Worm (Caenorhabditis elegans) whole organism, late embryonic: ENCODE measurements around the gene C56E6.7.

Experiments
- ama-1 ChIP-seq: fragments of 150-350 bp; optimal IDR thresholded peaks from 2 replicates; lab custom pipeline; 2014
- ceh-18 ChIP-seq: sonication (generic microtip); optimal IDR thresholded peaks from 2 replicates; lab custom pipeline; 2016; ENCODE audit warnings: missing genetic modification characterization, missing compliant biosample characterization
- ceh-24 ChIP-seq: sonication (generic microtip); optimal IDR thresholded peaks from 2 replicates; lab custom pipeline; 2016; ENCODE audit warnings: mild to moderate bottlenecking, missing genetic modification characterization, missing compliant biosample characterization
- ceh-9 ChIP-seq: sonication (generic microtip); optimal IDR thresholded peaks from 2 replicates; lab custom pipeline; 2016; ENCODE audit warnings: mild to moderate bottlenecking, missing genetic modification characterization, inconsistent platforms, missing compliant biosample characterization
- hlh-6 ChIP-seq: sonication (generic microtip); optimal IDR thresholded peaks from 2 replicates; lab custom pipeline; 2016; ENCODE audit warnings: missing genotype, missing genetic modification characterization, missing compliant biosample characterization
- lin-11 ChIP-seq: fragments of 200-800 bp; sonication (Bioruptor generic); optimal IDR thresholded peaks from 2 replicates; lab custom pipeline; 2018; ENCODE audit warnings: mild to moderate bottlenecking, missing genetic modification characterization, missing compliant biosample characterization
- nhr-11 ChIP-seq: fragments of 150-350 bp; optimal IDR thresholded peaks from 2 replicates; lab custom pipeline; 2014; ENCODE audit warnings: missing biosample characterization, missing genetic modification characterization
- ref-2 ChIP-seq: sonication (generic microtip); optimal IDR thresholded peaks from 2 replicates; lab custom pipeline; 2016; ENCODE audit warnings: missing genetic modification characterization, missing compliant biosample characterization
- rnt-1 ChIP-seq: sonication (generic microtip); optimal IDR thresholded peaks from 2 replicates; lab custom pipeline; 2016; ENCODE audit warnings: missing genetic modification characterization, missing compliant biosample characterization
- sdc-2 ChIP-seq: sonication (generic microtip); optimal IDR thresholded peaks from 2 replicates; lab custom pipeline; 2016; ENCODE audit warnings: missing genotype, missing genetic modification characterization, missing compliant biosample characterization
- tbx-7 ChIP-seq: sonication (generic microtip); optimal IDR thresholded peaks from 2 replicates; lab custom pipeline; 2016; ENCODE audit warnings: missing genotype, missing genetic modification characterization, missing compliant biosample characterization
- unc-3 ChIP-seq, 2 experiments: fragments of 200-800 bp in 1 of 2; sonication (Bioruptor generic) in 1 of 2; sonication (generic microtip) in 1 of 2; conservative IDR thresholded peaks in 1 of 2; optimal IDR thresholded peaks in 1 of 2; 2 replicates each; pipeline versions ENCODE4 v1.3.6 to Lab custom; 2016 to 2022; ENCODE audit warnings: missing compliant biosample characterization in 2 of 2, missing genetic modification characterization in 2 of 2, missing genetic modification reagents in 1 of 2
- unc-42 ChIP-seq: sonication (generic microtip); optimal IDR thresholded peaks from 2 replicates; lab custom pipeline; 2016; ENCODE audit warnings: missing genotype, missing genetic modification characterization, missing compliant biosample characterization
- zip-5 ChIP-seq: sonication (generic microtip); optimal IDR thresholded peaks from 2 replicates; lab custom pipeline; 2016; ENCODE audit warnings: missing genetic modification characterization, missing compliant biosample characterization

DNA sequence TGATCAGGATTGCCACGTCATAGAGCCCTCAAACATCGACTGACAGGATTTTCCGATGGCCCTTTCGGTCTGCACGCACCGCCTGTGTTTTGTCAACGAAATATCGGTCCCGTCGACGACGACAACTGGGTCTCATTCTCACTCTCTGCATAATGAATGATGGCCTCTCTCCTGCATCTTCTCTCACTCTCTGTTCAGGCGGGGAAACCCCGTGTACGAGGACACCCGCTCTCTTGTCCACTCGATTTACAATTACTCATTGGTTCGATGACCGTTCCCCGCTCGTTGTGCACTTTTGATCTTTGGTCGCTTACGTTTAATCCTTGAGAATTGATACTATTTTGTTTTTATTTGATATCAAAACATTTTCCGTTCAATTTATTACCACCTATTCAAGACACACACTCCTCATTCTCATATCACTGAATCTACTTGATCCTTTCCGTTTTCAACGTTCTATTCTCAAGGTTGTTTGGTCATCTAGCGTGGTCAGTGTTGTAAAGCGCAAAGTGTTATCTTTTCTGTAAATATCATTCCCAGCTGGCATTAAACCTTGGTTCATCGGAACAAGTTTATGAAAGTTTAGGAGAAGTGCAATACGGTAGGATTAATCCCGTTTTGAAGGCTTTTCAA is 6.4 kb downstream of the C56E6.7 start:
- TF ChIP-seq sdc-2 (tag; lab: Kevin White, UChicago) = peak; percentile 30
- no peak for TF ChIP-seq tbx-7
- TF ChIP-seq unc-42 = no peak
- TF ChIP-seq ref-2 (tag; lab: Kevin White, UChicago) = peak; percentile 39
- TF ChIP-seq zip-5 (tag; lab: Kevin White, UChicago) = no peak
- no peak for TF ChIP-seq unc-3 (GFP tag; conservative IDR thresholded peaks at IDR 0.05; lab: Robert Waterston, UW)
- TF ChIP-seq unc-3 (tag; optimal IDR thresholded peaks at IDR 0.05; lab: Kevin White, UChicago) = no peak
- TF ChIP-seq ceh-9 (tag; lab: Kevin White, UChicago) = no peak
- no peak for TF ChIP-seq hlh-6 (tag; lab: Kevin White, UChicago)
- TF ChIP-seq ceh-18 = no peak
- TF ChIP-seq ceh-24 (tag; lab: Kevin White, UChicago) = no peak
- no peak for TF ChIP-seq lin-11 (tag; lab: Kevin White, UChicago)
- TF ChIP-seq ama-1 (lab: Kevin White, UChicago) = no peak
- no peak for TF ChIP-seq nhr-11 (tag; lab: Kevin White, UChicago)
- TF ChIP-seq rnt-1 (tag; lab: Kevin White, UChicago) = peak; percentile 18
